Worm (Caenorhabditis elegans) whole organism, midembryonic: ENCODE data around the gene set-17.

Source experiments
- cog-1 ChIP-seq: sonication (generic microtip); optimal IDR thresholded peaks from 2 replicates; lab custom pipeline; 2016; ENCODE audit warnings: missing genetic modification characterization, missing compliant biosample characterization
- ztf-23 ChIP-seq: fragments of 200-800 bp; sonication (Bioruptor generic); IDR thresholded peaks from 2 replicates; pipeline ENCODE4 v1.3.6; 2022; ENCODE audit warnings: missing genetic modification reagents, missing genetic modification characterization, missing compliant biosample characterization
- ztf-29 ChIP-seq: fragments of 200-800 bp; sonication (Bioruptor generic); IDR thresholded peaks from 2 replicates; pipeline ENCODE4 v1.3.6; 2022; ENCODE audit warnings: missing genetic modification reagents, missing genetic modification characterization, missing compliant biosample characterization

DNA sequence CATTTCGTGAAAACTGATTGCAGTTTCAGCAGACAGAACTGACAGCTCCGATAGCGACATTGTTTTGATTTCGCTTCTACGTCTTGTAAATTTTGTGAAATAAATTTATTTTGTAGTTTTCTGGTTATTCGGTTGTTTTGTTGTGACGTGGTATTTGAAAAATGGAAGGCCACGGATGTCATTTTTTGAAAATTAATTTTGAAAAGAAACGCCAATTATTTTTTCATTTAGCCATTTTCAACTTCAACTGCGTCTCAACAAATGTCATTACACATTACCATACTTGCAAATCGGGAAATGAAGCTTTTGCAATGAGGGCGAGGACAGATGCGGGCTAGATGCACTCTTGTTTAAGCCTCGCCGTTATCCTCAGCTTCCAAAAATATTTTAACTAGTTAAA lies 47.7 kb upstream of the set-17 start, which contains the start of gene C18E9.8:
- TF ChIP-seq cog-1 (tag; lab: Kevin White, UChicago) (no peak), ztf-29 (no peak), ztf-23 (GFP tag; lab: Robert Waterston, UW) (no peak)
